Worm (Caenorhabditis elegans) whole organism, L4 larva: Measurements from ENCODE around the gene dpff-1.

Source experiments
- F49E8.2 ChIP-seq: sonication (generic microtip); optimal IDR thresholded peaks from 2 replicates; lab custom pipeline; 2016; ENCODE audit warnings: missing compliant biosample characterization, mild to moderate bottlenecking, missing genetic modification characterization, borderline replicate concordance
- ama-1 ChIP-seq: fragments of 150-350 bp; optimal IDR thresholded peaks from 2 replicates; lab custom pipeline; 2014; ENCODE audit warnings: inconsistent platforms, mixed read lengths
- lin-39 ChIP-seq: fragments of 150-350 bp; optimal IDR thresholded peaks from 2 replicates; lab custom pipeline; 2014; ENCODE audit warnings: missing biosample characterization, missing genetic modification reagents, missing genetic modification characterization
- madf-9 ChIP-seq: fragments of 200-800 bp; sonication (Bioruptor generic); conservative IDR thresholded peaks from 2 replicates; pipeline ENCODE4 v1.3.6; 2022; ENCODE audit warnings: missing genetic modification reagents, missing genetic modification characterization, missing compliant biosample characterization
- nhr-11 ChIP-seq: fragments of 150-350 bp; optimal IDR thresholded peaks from 2 replicates; lab custom pipeline; 2014; ENCODE audit warnings: missing biosample characterization, missing genetic modification characterization
- nhr-77 ChIP-seq: fragments of 150-350 bp; optimal IDR thresholded peaks from 2 replicates; lab custom pipeline; 2014; ENCODE audit warnings: missing biosample characterization, missing genetic modification characterization
- pha-4 ChIP-seq, 2 experiments: fragments of 150-350 bp in 1 of 2; fragments of 200-800 bp in 1 of 2; sonication (Bioruptor generic) in 1 of 2; IDR thresholded peaks in 1 of 2; optimal IDR thresholded peaks in 1 of 2; 2 replicates each; pipeline versions ENCODE4 v1.3.6 to Lab custom; 2014 to 2022; ENCODE audit warnings: missing genetic modification characterization in 2 of 2, missing genetic modification reagents in 2 of 2, missing biosample characterization in 1 of 2, missing compliant biosample characterization in 1 of 2
- skn-1 ChIP-seq: fragments of 150-350 bp; optimal IDR thresholded peaks from 2 replicates; lab custom pipeline; 2014; ENCODE audit warnings: missing biosample characterization, missing genetic modification characterization

DNA sequence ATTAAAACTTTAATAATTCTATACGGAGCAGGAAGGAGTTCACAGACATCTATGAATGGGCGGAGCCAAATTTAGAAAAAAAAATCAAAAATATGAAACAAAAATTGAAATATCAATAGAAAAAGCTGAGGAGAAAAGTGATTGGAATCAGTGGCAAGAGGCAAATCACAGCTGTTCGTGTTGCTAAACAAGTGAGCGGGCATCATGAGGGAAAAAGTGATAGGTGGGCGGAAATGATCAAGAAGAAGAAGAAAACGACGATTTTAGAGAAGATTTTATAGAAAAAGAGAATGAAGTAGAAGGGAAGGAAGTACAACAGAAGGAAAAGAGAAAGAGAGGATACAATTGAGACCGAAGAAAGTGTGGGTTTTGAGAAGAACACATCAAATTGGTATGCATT is 7.5 kb downstream of the dpff-1 start:
- TF ChIP-seq lin-39 (tag; lab: Kevin White, UChicago) (no peak), ama-1 (lab: Kevin White, UChicago) (no peak), nhr-11 (tag; lab: Kevin White, UChicago) (no peak), skn-1 (tag; lab: Kevin White, UChicago) (no peak), nhr-77 (no peak), F49E8.2 (tag; lab: Kevin White, UChicago) (no peak), madf-9 (GFP tag; lab: Robert Waterston, UW) (no peak), pha-4 (GFP tag; IDR thresholded peaks at IDR 0.05; lab: Robert Waterston, UW) (no peak), pha-4 (tag; optimal IDR thresholded peaks at IDR 0.05; lab: Kevin White, UChicago) (no peak)
